Worm (Caenorhabditis elegans) whole organism, L4 larva: ENCODE results near the gene nlp-76.

ENCODE experiments used
- ZK546.5 ChIP-seq, 2 experiments: sonication (generic microtip); optimal IDR thresholded peaks; 2 replicates each; lab custom pipeline; 2017; ENCODE audit warnings: missing biosample characterization in 2 of 2, missing genetic modification characterization in 2 of 2
- aly-2 ChIP-seq: sonication (generic microtip); optimal IDR thresholded peaks from 2 replicates; lab custom pipeline; 2018; ENCODE audit warnings: missing biosample characterization, missing genetic modification characterization
- egl-27 ChIP-seq: sonication (generic microtip); optimal IDR thresholded peaks from 3 replicates; lab custom pipeline; 2017; ENCODE audit warnings: missing biosample characterization, missing genetic modification reagents, missing genetic modification characterization
- fos-1 ChIP-seq: fragments of 150-350 bp; optimal IDR thresholded peaks from 2 replicates; lab custom pipeline; 2014; ENCODE audit warnings: missing biosample characterization, missing genetic modification characterization
- lin-1 ChIP-seq: fragments of 200-800 bp; sonication (Bioruptor generic); IDR thresholded peaks from 2 replicates; pipeline ENCODE4 v1.3.6; 2022; ENCODE audit warnings: missing genetic modification reagents, missing genetic modification characterization, missing compliant biosample characterization
- mdl-1 ChIP-seq, 2 experiments: fragments of 150-350 bp in 1 of 2; sonication (generic microtip) in 1 of 2; optimal IDR thresholded peaks; 2 replicates each; lab custom pipeline; 2014 to 2017; ENCODE audit warnings: missing biosample characterization in 2 of 2, missing genetic modification characterization in 2 of 2
- nhr-11 ChIP-seq: fragments of 150-350 bp; optimal IDR thresholded peaks from 2 replicates; lab custom pipeline; 2014; ENCODE audit warnings: missing biosample characterization, missing genetic modification characterization
- nhr-77 ChIP-seq: fragments of 150-350 bp; optimal IDR thresholded peaks from 2 replicates; lab custom pipeline; 2014; ENCODE audit warnings: missing biosample characterization, missing genetic modification characterization
- pha-4 ChIP-seq, 2 experiments: fragments of 150-350 bp in 1 of 2; fragments of 200-800 bp in 1 of 2; sonication (Bioruptor generic) in 1 of 2; IDR thresholded peaks in 1 of 2; optimal IDR thresholded peaks in 1 of 2; 2 replicates each; pipeline versions ENCODE4 v1.3.6 to Lab custom; 2014 to 2022; ENCODE audit warnings: missing genetic modification characterization in 2 of 2, missing genetic modification reagents in 2 of 2, missing biosample characterization in 1 of 2, missing compliant biosample characterization in 1 of 2
- unc-62 ChIP-seq, 3 experiments: fragments of 150-350 bp in 1 of 3; sonication (generic microtip); optimal IDR thresholded peaks in 2 of 3; peaks in 1 of 3; 1 replicate in 1 of 3; 2 replicates in 2 of 3; lab custom pipeline; 2014 to 2017; ENCODE audit warnings: missing biosample characterization in 3 of 3, missing genetic modification characterization in 3 of 3, missing genetic modification reagents in 3 of 3, missing genotype in 1 of 3
- zag-1 ChIP-seq: fragments of 150-350 bp; optimal IDR thresholded peaks from 2 replicates; lab custom pipeline; 2014; ENCODE audit warnings: missing biosample characterization, missing genetic modification characterization

ce11 chrX:12688632-12689031 is 24.9 kb upstream of the nlp-76 start:
- TF ChIP-seq zag-1 (no peak), unc-62 (GFP tag; optimal IDR thresholded peaks at IDR 0.05 in 1 of 2; lab: Kevin White, UChicago) (no peak), unc-62 (tag; optimal IDR thresholded peaks at IDR 0.05; lab: Kevin White, UChicago) (no peak), lin-1 (GFP tag; lab: Robert Waterston, UW) (no peak), nhr-11 (tag; lab: Kevin White, UChicago) (no peak), nhr-77 (tag; lab: Kevin White, UChicago) (no peak), fos-1 (tag; lab: Kevin White, UChicago) (no peak), aly-2 (tag; lab: Kevin White, UChicago) (no peak), egl-27 (no peak), pha-4 (GFP tag; IDR thresholded peaks at IDR 0.05; lab: Robert Waterston, UW) (no peak), pha-4 (tag; optimal IDR thresholded peaks at IDR 0.05; lab: Kevin White, UChicago) (no peak), mdl-1 (tag; optimal IDR thresholded peaks at IDR 0.05; lab: Kevin White, UChicago) (no peak), ZK546.5 (tag; optimal IDR thresholded peaks at IDR 0.05; lab: Kevin White, UChicago) (no peak)
